Fruit fly (Drosophila melanogaster) whole organism, embryonic: Measurements from ENCODE around the gene CG43072.
A peak's percentile ranks its signal among the peaks of the same experiment; 100 is the strongest.

Experiments
- B-H2 ChIP-seq: fragments of 200-800 bp; sonication (Bioruptor generic); optimal IDR thresholded peaks from 2 replicates; lab custom pipeline; 2018; ENCODE audit warnings: missing biosample characterization, mild to moderate bottlenecking, missing genetic modification characterization
- CG10543 ChIP-seq: fragments of 200-800 bp; sonication (Bioruptor generic); optimal IDR thresholded peaks from 3 replicates; lab custom pipeline; 2017; ENCODE audit warnings: missing biosample characterization, mild to moderate bottlenecking, missing genetic modification characterization, moderate library complexity
- CG1233 ChIP-seq: fragments of 200-800 bp; sonication (Bioruptor generic); optimal IDR thresholded peaks from 4 replicates; lab custom pipeline; 2018; ENCODE audit warnings: missing biosample characterization, mild to moderate bottlenecking, missing genetic modification characterization
- CG12391 ChIP-seq: fragments of 200-800 bp; sonication (Bioruptor generic); optimal IDR thresholded peaks from 3 replicates; lab custom pipeline; 2018; ENCODE audit warnings: missing biosample characterization, mild to moderate bottlenecking, missing genetic modification characterization, moderate library complexity
- CG12659 ChIP-seq: fragments of 200-800 bp; sonication (Bioruptor generic); optimal IDR thresholded peaks from 3 replicates; lab custom pipeline; 2017; ENCODE audit warnings: mild to moderate bottlenecking, missing biosample characterization, missing genetic modification reagents, missing genetic modification characterization
- CG15011 ChIP-seq: fragments of 200-800 bp; sonication (Bioruptor generic); optimal IDR thresholded peaks from 3 replicates; lab custom pipeline; 2018; ENCODE audit warnings: missing biosample characterization, mild to moderate bottlenecking, missing genetic modification characterization
- CG15479 ChIP-seq: fragments of 200-800 bp; sonication (Bioruptor generic); optimal IDR thresholded peaks from 3 replicates; lab custom pipeline; 2019; ENCODE audit warnings: missing biosample characterization, mild to moderate bottlenecking, missing genetic modification characterization, moderate library complexity
- CG1647 ChIP-seq: fragments of 200-800 bp; sonication (Bioruptor generic); optimal IDR thresholded peaks from 3 replicates; lab custom pipeline; 2016; ENCODE audit warnings: missing biosample characterization, missing genetic modification characterization
- CG17328 ChIP-seq: fragments of 200-800 bp; sonication (Bioruptor generic); IDR thresholded peaks from 2 replicates; pipeline ENCODE4 v1.3.6; 2022; ENCODE audit warnings: missing biosample characterization, missing genetic modification characterization
- CG17361 ChIP-seq: fragments of 200-800 bp; sonication (Bioruptor generic); IDR thresholded peaks from 3 replicates; pipeline ENCODE4 v1.3.6; 2022; ENCODE audit warnings: missing biosample characterization, missing genetic modification characterization
- CG1832 ChIP-seq: fragments of 200-800 bp; sonication (Bioruptor generic); optimal IDR thresholded peaks from 2 replicates; lab custom pipeline; 2017; ENCODE audit warnings: missing biosample characterization, mild to moderate bottlenecking, missing genetic modification characterization, inconsistent platforms
- CG2199 ChIP-seq: fragments of 200-800 bp; sonication (Bioruptor generic); IDR thresholded peaks from 3 replicates; pipeline ENCODE4 v1.3.6; 2022; ENCODE audit warnings: missing biosample characterization, missing genetic modification characterization
- CG2712 ChIP-seq: fragments of 200-800 bp; optimal IDR thresholded peaks from 3 replicates; lab custom pipeline; 2019; ENCODE audit warnings: missing biosample characterization, mild to moderate bottlenecking, missing genetic modification characterization, moderate library complexity
- CG32767 ChIP-seq: fragments of 200-800 bp; sonication (Bioruptor generic); IDR thresholded peaks from 2 replicates; pipeline ENCODE4 v1.3.6; 2022; ENCODE audit warnings: missing biosample characterization, missing genetic modification characterization
- CG7372 ChIP-seq: fragments of 200-800 bp; sonication (Bioruptor generic); IDR thresholded peaks from 2 replicates; pipeline ENCODE4 v1.3.6; 2022; ENCODE audit warnings: missing biosample characterization, missing genetic modification characterization
- Dfd ChIP-seq, 2 experiments: fragments of >200 bp; optimal IDR thresholded peaks; 2 replicates each; lab custom pipeline; 2017; ENCODE audit warnings: missing biosample characterization in 2 of 2, missing genetic modification characterization in 2 of 2
- Dip3 ChIP-seq: fragments of 200-800 bp; sonication (Bioruptor generic); optimal IDR thresholded peaks from 3 replicates; lab custom pipeline; 2016; ENCODE audit warnings: missing biosample characterization, missing genetic modification characterization
- Drgx ChIP-seq: fragments of 200-800 bp; sonication (Bioruptor generic); IDR thresholded peaks from 2 replicates; pipeline ENCODE4 v1.3.6; 2022; ENCODE audit warnings: missing biosample characterization, missing genetic modification characterization
- Eip74EF ChIP-seq, 2 experiments: fragments of 200-800 bp in 1 of 2; fragments of >200 bp in 1 of 2; sonication (Bioruptor generic) in 1 of 2; optimal IDR thresholded peaks; 2 replicates each; lab custom pipeline; 2017 to 2019; ENCODE audit warnings: missing biosample characterization in 2 of 2, missing genetic modification characterization in 2 of 2, mild to moderate bottlenecking in 1 of 2, moderate library complexity in 1 of 2
- Ets97D ChIP-seq: fragments of 200-800 bp; sonication (Bioruptor generic); optimal IDR thresholded peaks from 3 replicates; lab custom pipeline; 2016; ENCODE audit warnings: missing biosample characterization, missing genetic modification characterization
- Lpt ChIP-seq: fragments of >200 bp; optimal IDR thresholded peaks from 2 replicates; lab custom pipeline; 2018; ENCODE audit warnings: missing biosample characterization, missing genetic modification characterization
- MBD-R2 ChIP-seq: fragments of 200-800 bp; sonication (Bioruptor generic); IDR thresholded peaks from 2 replicates; pipeline ENCODE4 v1.3.6; 2022; ENCODE audit warnings: missing biosample characterization, missing genetic modification characterization
- Meics ChIP-seq: fragments of 200-800 bp; sonication (Bioruptor generic); optimal IDR thresholded peaks from 2 replicates; lab custom pipeline; 2017; ENCODE audit warnings: missing biosample characterization, mild to moderate bottlenecking, missing genetic modification characterization
- Nf-YC ChIP-seq: fragments of 200-800 bp; optimal IDR thresholded peaks from 3 replicates; lab custom pipeline; 2019; ENCODE audit warnings: missing biosample characterization, mild to moderate bottlenecking, missing genetic modification characterization, moderate library complexity
- Oli ChIP-seq: fragments of 200-800 bp; sonication (Bioruptor generic); optimal IDR thresholded peaks from 2 replicates; lab custom pipeline; 2018; ENCODE audit warnings: missing biosample characterization, mild to moderate bottlenecking, missing genetic modification characterization, moderate library complexity
- Rfx ChIP-seq: fragments of 200-800 bp; sonication (Bioruptor generic); IDR thresholded peaks from 2 replicates; pipeline ENCODE4 v1.3.6; 2022; ENCODE audit warnings: missing biosample characterization, missing genetic modification characterization
- Side ChIP-seq: fragments of 200-800 bp; sonication (Bioruptor generic); optimal IDR thresholded peaks from 2 replicates; lab custom pipeline; 2016; ENCODE audit warnings: missing biosample characterization, missing genetic modification characterization
- Sox102F ChIP-seq: fragments of 200-800 bp; sonication (Bioruptor generic); optimal IDR thresholded peaks from 2 replicates; lab custom pipeline; 2018; ENCODE audit warnings: missing biosample characterization, mild to moderate bottlenecking, missing genetic modification characterization, moderate library complexity
- bbx ChIP-seq: fragments of 200-800 bp; sonication (Bioruptor generic); IDR thresholded peaks from 2 replicates; pipeline ENCODE4 v1.3.6; 2022; ENCODE audit warnings: missing biosample characterization, missing genetic modification characterization; ENCODE audit not compliant: partially characterized antibody
- cg ChIP-seq: fragments of 200-800 bp; sonication (Bioruptor generic); optimal IDR thresholded peaks from 3 replicates; lab custom pipeline; 2019; ENCODE audit warnings: missing biosample characterization, mild to moderate bottlenecking, missing genetic modification characterization, moderate library complexity
- chm ChIP-seq: fragments of 200-800 bp; sonication (Bioruptor generic); IDR thresholded peaks from 2 replicates; pipeline ENCODE4 v1.3.6; 2022; ENCODE audit warnings: missing biosample characterization, missing genetic modification characterization
- dm ChIP-seq: fragments of 200-800 bp; sonication (Bioruptor generic); optimal IDR thresholded peaks from 3 replicates; lab custom pipeline; 2016; ENCODE audit warnings: missing biosample characterization, missing genetic modification characterization
- esg ChIP-seq: fragments of 200-800 bp; sonication (Bioruptor generic); conservative IDR thresholded peaks from 2 replicates; pipeline ENCODE4 v1.3.6; 2022; ENCODE audit warnings: missing biosample characterization, missing genetic modification characterization
- gce ChIP-seq: fragments of 200-800 bp; sonication (Bioruptor generic); IDR thresholded peaks from 3 replicates; pipeline ENCODE4 v1.3.6; 2022; ENCODE audit warnings: missing biosample characterization, missing genetic modification characterization
- gro ChIP-seq: fragments of 200-800 bp; sonication (Bioruptor generic); optimal IDR thresholded peaks from 2 replicates; lab custom pipeline; 2016; ENCODE audit warnings: missing biosample characterization, missing genetic modification characterization
- gt ChIP-seq: fragments of 200-800 bp; sonication (Bioruptor generic); IDR thresholded peaks from 2 replicates; pipeline ENCODE4 v1.3.6; 2022; ENCODE audit warnings: missing biosample characterization, missing genetic modification characterization
- ken ChIP-seq: fragments of 200-800 bp; sonication (Bioruptor generic); IDR thresholded peaks from 3 replicates; pipeline ENCODE4 v1.3.6; 2022; ENCODE audit warnings: missing biosample characterization, missing genetic modification characterization
- kni ChIP-seq: fragments of 200-800 bp; sonication (Bioruptor generic); optimal IDR thresholded peaks from 3 replicates; lab custom pipeline; 2017; ENCODE audit warnings: mild to moderate bottlenecking, missing biosample characterization, missing genetic modification reagents, missing genetic modification characterization
- mld ChIP-seq: fragments of 200-800 bp; sonication (Bioruptor generic); IDR thresholded peaks from 3 replicates; pipeline ENCODE4 v1.3.6; 2022; ENCODE audit warnings: missing biosample characterization, missing genetic modification characterization; ENCODE audit not compliant: partially characterized antibody
- nerfin-1 ChIP-seq: fragments of 200-800 bp; sonication (Bioruptor generic); optimal IDR thresholded peaks from 3 replicates; lab custom pipeline; 2019; ENCODE audit warnings: missing biosample characterization, mild to moderate bottlenecking, missing genetic modification characterization, moderate library complexity
- sim ChIP-seq: fragments of 200-800 bp; sonication (Bioruptor generic); IDR thresholded peaks from 2 replicates; pipeline ENCODE4 v1.3.6; 2022; ENCODE audit warnings: missing biosample characterization, missing genetic modification characterization
- twi ChIP-seq: fragments of 200-800 bp; optimal IDR thresholded peaks from 2 replicates; lab custom pipeline; 2019; ENCODE audit warnings: missing biosample characterization, mild to moderate bottlenecking, missing genetic modification characterization, moderate library complexity
- vfl ChIP-seq: fragments of 200-800 bp; sonication (Bioruptor generic); optimal IDR thresholded peaks from 2 replicates; lab custom pipeline; 2016; ENCODE audit warnings: missing biosample characterization, missing genetic modification characterization
- zen ChIP-seq: fragments of 200-800 bp; sonication (Bioruptor generic); optimal IDR thresholded peaks from 3 replicates; lab custom pipeline; 2018; ENCODE audit warnings: missing biosample characterization, mild to moderate bottlenecking, missing genetic modification characterization, moderate library complexity

The CG43072 gene

dm6 chr3L:21024965-21025833 is 40.5 kb upstream of the CG43072 start (continued):
- 0 out of 2 replicates have a peak, but pooled peaks have one; percentile 37 for TF ChIP-seq CG32767 (GFP tag; lab: Robert Waterston, UW)
- peak; percentile 13 for TF ChIP-seq CG10543 (GFP tag; lab: Kevin White, UChicago)
- no peak for TF ChIP-seq esg (GFP tag; lab: Robert Waterston, UW)
- TF ChIP-seq Oli (tag; lab: Kevin White, UChicago): no peak
- 0 out of 3 replicates have a peak, but pooled peaks have one; percentile 15 for TF ChIP-seq CG2199 (GFP tag; lab: Robert Waterston, UW)
- no peak for TF ChIP-seq Nf-YC (tag; lab: Kevin White, UChicago)
- no peak for TF ChIP-seq Rfx (GFP tag; lab: Robert Waterston, UW)

DNA sequence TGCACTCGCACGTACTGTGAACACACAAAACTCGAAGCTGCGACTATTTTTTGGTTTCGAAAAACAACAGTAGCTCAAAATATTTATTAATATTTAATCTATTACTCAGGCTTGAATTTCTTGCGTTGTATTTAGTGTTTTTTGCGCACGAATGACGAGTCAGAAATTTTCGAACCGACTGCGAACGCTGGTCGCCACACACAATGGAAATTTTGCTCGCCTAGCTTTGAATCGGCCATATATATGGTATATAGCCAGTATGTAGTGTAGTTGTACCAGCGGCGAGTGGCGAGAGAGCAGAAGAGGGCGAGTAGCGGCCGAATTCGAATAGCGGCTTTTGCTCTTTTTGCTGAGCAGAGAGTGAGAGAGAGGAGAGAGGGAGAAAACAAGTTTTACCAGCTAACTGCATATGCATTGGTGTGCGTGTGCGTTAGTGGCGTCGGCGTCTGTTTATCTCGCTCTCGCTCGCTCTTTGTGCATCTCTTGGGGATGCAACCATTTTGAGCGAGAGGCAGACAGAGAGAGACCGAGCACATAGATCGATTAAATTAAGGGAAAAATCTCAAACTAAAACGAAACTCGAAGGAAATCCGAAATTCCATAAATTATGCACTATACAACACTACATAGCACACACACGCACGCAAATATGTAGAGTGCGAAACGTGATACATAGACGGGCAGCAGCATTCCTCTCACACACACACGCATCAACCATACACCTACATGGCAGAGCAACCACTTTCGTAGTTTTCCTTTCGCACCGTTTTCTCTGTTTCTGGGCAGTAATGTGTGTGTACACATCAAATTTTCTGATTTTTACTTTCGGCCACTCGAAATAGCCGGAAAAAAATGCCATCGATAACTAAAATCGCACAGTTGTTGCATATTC is 39.4 kb upstream of the CG43072 start:
- TF ChIP-seq CG12391 (tag; lab: Kevin White, UChicago): no peak
- TF ChIP-seq Eip74EF (GFP tag; optimal IDR thresholded peaks at IDR 0.05; lab: Kevin White, UChicago): peak in 1 of 2 experiments; percentile 46
- TF ChIP-seq Lpt: no peak
- TF ChIP-seq kni (GFP tag; lab: Kevin White, UChicago): peak; percentile 37
- TF ChIP-seq Dfd (GFP tag; optimal IDR thresholded peaks at IDR 0.05; lab: Kevin White, UChicago): no peak
- 0 out of 2 replicates have a peak, but pooled peaks have one; percentile 32 for TF ChIP-seq bbx
- TF ChIP-seq Dip3 (GFP tag; lab: Kevin White, UChicago): no peak
- TF ChIP-seq CG17328: no peak
- peak; percentile 92 for TF ChIP-seq cg (GFP tag; lab: Kevin White, UChicago)
- TF ChIP-seq gce (GFP tag; lab: Robert Waterston, UW): 0 out of 3 replicates have a peak, but pooled peaks have one; percentile 44
- peak; percentile 3 for TF ChIP-seq CG2712
- TF ChIP-seq CG17361 (GFP tag; lab: Robert Waterston, UW): no peak
- no peak for TF ChIP-seq gro (GFP tag; lab: Kevin White, UChicago)
- no peak for TF ChIP-seq CG1233 (GFP tag; lab: Kevin White, UChicago)
- no peak for TF ChIP-seq twi (tag; lab: Kevin White, UChicago)
- peak; percentile 6 for TF ChIP-seq Sox102F (GFP tag; lab: Kevin White, UChicago)
- TF ChIP-seq B-H2 (GFP tag; lab: Kevin White, UChicago): no peak
- peak; percentile 49 for TF ChIP-seq chm (GFP tag; lab: Robert Waterston, UW)
- no peak for TF ChIP-seq CG15011 (GFP tag; lab: Kevin White, UChicago)
- TF ChIP-seq Drgx (GFP tag; lab: Robert Waterston, UW): peak; percentile 49
- no peak for TF ChIP-seq CG7372 (GFP tag; lab: Robert Waterston, UW)
- no peak for TF ChIP-seq vfl
- no peak; the same call in 1 of the 2 replicates for TF ChIP-seq MBD-R2 (GFP tag; lab: Robert Waterston, UW)
- TF ChIP-seq Meics: peak; percentile 32
- TF ChIP-seq dm (GFP tag; lab: Kevin White, UChicago): no peak
- TF ChIP-seq Ets97D (GFP tag; lab: Kevin White, UChicago): no peak
- peak; percentile 50 for TF ChIP-seq CG15479
- TF ChIP-seq CG1832 (GFP tag; lab: Kevin White, UChicago): peak; percentile 77
- TF ChIP-seq nerfin-1 (tag; lab: Kevin White, UChicago): peak; percentile 57
- no peak for TF ChIP-seq sim (GFP tag; lab: Robert Waterston, UW)
- no peak for TF ChIP-seq gt (GFP tag; lab: Robert Waterston, UW)
- peak; percentile 44; the same call in 1 of the 2 replicates for TF ChIP-seq CG32767 (GFP tag; lab: Robert Waterston, UW)
- TF ChIP-seq CG12659 (GFP tag; lab: Kevin White, UChicago): no peak
- TF ChIP-seq zen (tag; lab: Kevin White, UChicago): peak; percentile 21
- TF ChIP-seq mld: no peak
- TF ChIP-seq CG1647 (GFP tag; lab: Kevin White, UChicago): no peak
- TF ChIP-seq ken (GFP tag; lab: Robert Waterston, UW): no peak
- no peak for TF ChIP-seq Side (GFP tag; lab: Kevin White, UChicago)
